Fruit fly (Drosophila melanogaster): ENCODE data around the gene mld.

The mld gene

dm6 chr3R:24585042-24585698 is at the start of gene mld, which contains the start of gene CG13625:
mld (plus strand) TSS chr3R:24585653.
CG13625 (minus strand) TSS chr3R:24585160.
- TF ChIP-seq usp (GFP tag; optimal IDR thresholded peaks at IDR 0.05) (no peak), pan (optimal IDR thresholded peaks at IDR 0.05) (no peak), Dll (optimal IDR thresholded peaks at IDR 0.05) (no peak), EcR (GFP tag; optimal IDR thresholded peaks at IDR 0.05) (no peak), psq (optimal IDR thresholded peaks at IDR 0.05) (no peak), CG8478 (optimal IDR thresholded peaks at IDR 0.05) (no peak)

dm6 chr3R:24543033-24543675 is 42.3 kb upstream of the mld start:
- no peak for TF ChIP-seq pan (optimal IDR thresholded peaks at IDR 0.05)
- TF ChIP-seq EcR (GFP tag; optimal IDR thresholded peaks at IDR 0.05) = no peak
- TF ChIP-seq usp (GFP tag; optimal IDR thresholded peaks at IDR 0.05) = no peak
- TF ChIP-seq CG8478 (optimal IDR thresholded peaks at IDR 0.05) = no peak
- no peak for TF ChIP-seq Dll (optimal IDR thresholded peaks at IDR 0.05)
- no peak for TF ChIP-seq psq (optimal IDR thresholded peaks at IDR 0.05)

- TF ChIP-seq psq (optimal IDR thresholded peaks at IDR 0.05) (no peak), pan (optimal IDR thresholded peaks at IDR 0.05) (no peak), usp (GFP tag; optimal IDR thresholded peaks at IDR 0.05) (no peak), Dll (optimal IDR thresholded peaks at IDR 0.05) (no peak), CG8478 (optimal IDR thresholded peaks at IDR 0.05) (no peak), EcR (GFP tag; optimal IDR thresholded peaks at IDR 0.05) (no peak)
These were observed 41.7 kb upstream of the mld start, which contains the start of gene Cftr for dm6 chr3R:24543676-24544277. Cftr (minus strand) TSS chr3R:24543914.

- no peak for TF ChIP-seq pan (optimal IDR thresholded peaks at IDR 0.05)
- no peak for TF ChIP-seq usp (GFP tag; optimal IDR thresholded peaks at IDR 0.05)
- no peak for TF ChIP-seq EcR (GFP tag; optimal IDR thresholded peaks at IDR 0.05)
- no peak for TF ChIP-seq Dll (optimal IDR thresholded peaks at IDR 0.05)
- TF ChIP-seq CG8478 (optimal IDR thresholded peaks at IDR 0.05) = no peak
- no peak for TF ChIP-seq psq (optimal IDR thresholded peaks at IDR 0.05)
These were observed 41.1 kb upstream of the mld start, which contains the start of gene Esyt2 for dm6 chr3R:24544388-24544787. Esyt2 (plus strand) TSS chr3R:24544719.

- TF ChIP-seq CG8478 (optimal IDR thresholded peaks at IDR 0.05) (no peak), psq (optimal IDR thresholded peaks at IDR 0.05) (no peak), usp (GFP tag; optimal IDR thresholded peaks at IDR 0.05) (no peak), pan (optimal IDR thresholded peaks at IDR 0.05) (no peak), EcR (GFP tag; optimal IDR thresholded peaks at IDR 0.05) (no peak), Dll (optimal IDR thresholded peaks at IDR 0.05) (no peak)
These were observed 37.2 kb upstream of the mld start for dm6 chr3R:24548216-24548615.

- TF ChIP-seq EcR (GFP tag; optimal IDR thresholded peaks at IDR 0.05) (no peak), psq (optimal IDR thresholded peaks at IDR 0.05) (no peak), usp (GFP tag; optimal IDR thresholded peaks at IDR 0.05) (no peak), Dll (optimal IDR thresholded peaks at IDR 0.05) (no peak)
These were observed 36.6 kb upstream of the mld start for dm6 chr3R:24548832-24549231.

- TF ChIP-seq pan (optimal IDR thresholded peaks at IDR 0.05) = no peak
- no peak for TF ChIP-seq CG8478 (optimal IDR thresholded peaks at IDR 0.05)
- TF ChIP-seq psq (optimal IDR thresholded peaks at IDR 0.05) = no peak
- no peak for TF ChIP-seq EcR (GFP tag; optimal IDR thresholded peaks at IDR 0.05)
- TF ChIP-seq Dll (optimal IDR thresholded peaks at IDR 0.05) = no peak
- no peak for TF ChIP-seq usp (GFP tag; optimal IDR thresholded peaks at IDR 0.05)
These were observed 35.6 kb upstream of the mld start for dm6 chr3R:24549834-24550233.

dm6 chr3R:24550802-24551391 is 34.6 kb upstream of the mld start:
- TF ChIP-seq CG8478 (optimal IDR thresholded peaks at IDR 0.05) (no peak), psq (optimal IDR thresholded peaks at IDR 0.05) (no peak), usp (GFP tag; optimal IDR thresholded peaks at IDR 0.05) (no peak), pan (optimal IDR thresholded peaks at IDR 0.05) (no peak), EcR (GFP tag; optimal IDR thresholded peaks at IDR 0.05) (no peak), Dll (optimal IDR thresholded peaks at IDR 0.05) (no peak)

- TF ChIP-seq psq (optimal IDR thresholded peaks at IDR 0.05) (no peak), Dll (optimal IDR thresholded peaks at IDR 0.05) (no peak), usp (GFP tag; optimal IDR thresholded peaks at IDR 0.05) (no peak), CG8478 (optimal IDR thresholded peaks at IDR 0.05) (no peak), EcR (GFP tag; optimal IDR thresholded peaks at IDR 0.05) (no peak), pan (optimal IDR thresholded peaks at IDR 0.05) (no peak)
These were observed 30.3 kb upstream of the mld start for dm6 chr3R:24555150-24555549.

dm6 chr3R:24555932-24556331 is 29.5 kb upstream of the mld start:
- TF ChIP-seq pan (optimal IDR thresholded peaks at IDR 0.05) (no peak), CG8478 (optimal IDR thresholded peaks at IDR 0.05) (no peak), Dll (optimal IDR thresholded peaks at IDR 0.05) (no peak), usp (GFP tag; optimal IDR thresholded peaks at IDR 0.05) (no peak), psq (optimal IDR thresholded peaks at IDR 0.05) (no peak), EcR (GFP tag; optimal IDR thresholded peaks at IDR 0.05) (no peak)

dm6 chr3R:24556554-24556953 is 28.9 kb upstream of the mld start:
- TF ChIP-seq Dll (optimal IDR thresholded peaks at IDR 0.05) = no peak
- no peak for TF ChIP-seq usp (GFP tag; optimal IDR thresholded peaks at IDR 0.05)
- no peak for TF ChIP-seq pan (optimal IDR thresholded peaks at IDR 0.05)
- no peak for TF ChIP-seq EcR (GFP tag; optimal IDR thresholded peaks at IDR 0.05)

- TF ChIP-seq usp (GFP tag; optimal IDR thresholded peaks at IDR 0.05) (no peak), pan (optimal IDR thresholded peaks at IDR 0.05) (no peak), CG8478 (optimal IDR thresholded peaks at IDR 0.05) (peak; percentile 28)
These were observed 28.4 kb upstream of the mld start for dm6 chr3R:24557020-24557465.

Measured in whole organism.